Worm (Caenorhabditis elegans) whole organism, mixed stage, embryonic: ENCODE data around the gene ril-2.

Source experiments
- bed-3 ChIP-seq: fragments of 200-800 bp; sonication (Bioruptor generic); optimal IDR thresholded peaks from 3 replicates; lab custom pipeline; 2018; ENCODE audit warnings: mild to moderate bottlenecking, missing genetic modification characterization, moderate library complexity, missing compliant biosample characterization
- hlh-1 ChIP-seq: fragments of 150-350 bp; optimal IDR thresholded peaks from 2 replicates; lab custom pipeline; 2014; ENCODE audit warnings: missing biosample characterization, missing genetic modification reagents, missing genetic modification characterization
- lin-32 ChIP-seq: fragments of 200-800 bp; sonication (Bioruptor generic); optimal IDR thresholded peaks from 2 replicates; lab custom pipeline; 2018; ENCODE audit warnings: mild to moderate bottlenecking, missing genetic modification characterization, missing compliant biosample characterization
- lsy-2 ChIP-seq: fragments of 150-350 bp; optimal IDR thresholded peaks from 2 replicates; lab custom pipeline; 2014; ENCODE audit warnings: missing biosample characterization, missing genetic modification characterization
- mep-1 ChIP-seq: fragments of 150-350 bp; optimal IDR thresholded peaks from 2 replicates; lab custom pipeline; 2017; ENCODE audit warnings: missing biosample characterization, missing genetic modification reagents, missing genetic modification characterization, inconsistent platforms
- nhr-237 ChIP-seq: fragments of 150-350 bp; optimal IDR thresholded peaks from 2 replicates; lab custom pipeline; 2014; ENCODE audit warnings: missing biosample characterization, missing genetic modification characterization
- snpc-4 ChIP-seq: fragments of 150-350 bp; optimal IDR thresholded peaks from 2 replicates; lab custom pipeline; 2014; ENCODE audit warnings: missing biosample characterization, missing genetic modification characterization
- ztf-11 ChIP-seq: fragments of 150-350 bp; optimal IDR thresholded peaks from 2 replicates; lab custom pipeline; 2014; ENCODE audit warnings: missing biosample characterization, missing genetic modification characterization

DNA sequence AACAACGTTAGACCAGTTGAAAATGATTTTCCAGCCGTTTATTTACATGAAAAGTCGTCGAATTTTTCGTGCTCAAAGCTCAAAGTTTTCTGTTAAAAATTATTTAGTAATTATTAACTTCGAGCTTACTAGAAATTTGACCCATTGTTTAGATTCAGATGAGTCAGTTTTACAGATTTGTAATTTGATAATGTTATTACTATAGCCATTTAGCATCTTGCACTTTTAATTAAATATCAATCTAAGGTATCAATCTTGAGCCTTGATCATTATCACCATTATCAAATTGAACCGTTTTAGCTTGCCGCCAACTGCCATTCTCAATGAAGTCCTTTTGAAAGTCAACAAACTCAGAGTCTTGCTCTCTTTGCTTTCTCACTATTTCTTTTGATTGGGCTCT, 10.6 kb upstream of the ril-2 start, which contains the start of gene ZC116.1:
- TF ChIP-seq lsy-2 (tag; lab: Kevin White, UChicago), result no peak
- no peak for TF ChIP-seq snpc-4
- no peak for TF ChIP-seq mep-1
- no peak for TF ChIP-seq lin-32 (GFP tag; lab: Kevin White, UChicago)
- no peak for TF ChIP-seq bed-3
- no peak for TF ChIP-seq hlh-1 (tag; lab: Kevin White, UChicago)
- TF ChIP-seq ztf-11 (tag; lab: Kevin White, UChicago), result no peak
- no peak for TF ChIP-seq nhr-237 (tag; lab: Kevin White, UChicago)
